1 fruit fly cellular context compared by ENCODE assay signal in the genomic region with DNA sequence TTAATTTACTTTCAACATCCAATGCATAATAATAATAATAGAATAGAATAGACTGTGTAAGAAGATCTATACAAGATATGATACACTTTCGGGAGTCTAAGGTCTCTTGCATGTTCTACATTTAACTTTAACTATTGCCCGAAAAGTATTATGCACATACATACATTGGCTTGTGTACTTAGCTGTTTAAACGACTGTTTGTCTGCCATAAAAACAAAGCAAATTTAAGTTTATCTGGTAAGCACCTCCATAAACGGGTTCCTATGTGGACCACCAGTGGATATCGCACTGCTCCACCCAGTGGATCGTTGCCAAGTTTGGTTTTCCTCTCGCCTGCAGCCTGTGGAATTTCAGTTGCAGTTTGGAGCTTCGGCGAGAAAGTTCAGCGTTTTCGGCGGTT.
TF ChIP-seq lines count a peak whose summit lies in the region.

No protein-coding gene starts in this region.

TF ChIP-seq in whole organism, embryonic, 481 proteins besides CTCF, POLR2A, EP300 and RAD21 (continued from another document and continues in another):
- peak; percentile 64 for TF ChIP-seq CG2875 (GFP tag; optimal IDR thresholded peaks at IDR 0.05; lab: Kevin White, UChicago)
- TF ChIP-seq CG4617 (GFP tag; optimal IDR thresholded peaks at IDR 0.05; lab: Kevin White, UChicago; ENCODE audit: borderline replicate concordance): no peak
- no peak for TF ChIP-seq CG4360 (GFP tag; IDR thresholded peaks at IDR 0.05; lab: Robert Waterston, UW)
- TF ChIP-seq CG15479 (GFP tag; optimal IDR thresholded peaks at IDR 0.05; lab: Kevin White, UChicago): no peak
- TF ChIP-seq Oaz (GFP tag; IDR thresholded peaks at IDR 0.05; lab: Robert Waterston, UW): no peak
- no peak for TF ChIP-seq CG3163 (GFP tag; optimal IDR thresholded peaks at IDR 0.05; lab: Kevin White, UChicago)
- TF ChIP-seq CG18619 (GFP tag; optimal IDR thresholded peaks at IDR 0.05; lab: Kevin White, UChicago): no peak
- no peak for TF ChIP-seq Hr51 (GFP tag; optimal IDR thresholded peaks at IDR 0.05; lab: Kevin White, UChicago)
- TF ChIP-seq Mrtf (GFP tag; IDR thresholded peaks at IDR 0.05; lab: Robert Waterston, UW): no peak
- no peak for TF ChIP-seq CG10366 (GFP tag; IDR thresholded peaks at IDR 0.05; lab: Robert Waterston, UW)
- TF ChIP-seq Elba2 (GFP tag; optimal IDR thresholded peaks at IDR 0.05; lab: Kevin White, UChicago): no peak
- TF ChIP-seq row (GFP tag; IDR thresholded peaks at IDR 0.05; lab: Robert Waterston, UW): no peak
- TF ChIP-seq Lim3 (GFP tag; IDR thresholded peaks at IDR 0.05; lab: Robert Waterston, UW): no peak
- no peak for TF ChIP-seq zf30C (GFP tag; optimal IDR thresholded peaks at IDR 0.05; lab: Kevin White, UChicago)
- no peak for TF ChIP-seq CkIIα-i1 (GFP tag; IDR thresholded peaks at IDR 0.05; lab: Robert Waterston, UW)
- no peak for TF ChIP-seq unc-4 (GFP tag; IDR thresholded peaks at IDR 0.05; lab: Robert Waterston, UW; ENCODE audit: partially characterized antibody)
- TF ChIP-seq MBD-R2 (GFP tag; IDR thresholded peaks at IDR 0.05; lab: Robert Waterston, UW): no peak
- TF ChIP-seq CG14050 (GFP tag; IDR thresholded peaks at IDR 0.05; lab: Robert Waterston, UW): no peak
- peak; percentile 0 for TF ChIP-seq B-H2 (GFP tag; optimal IDR thresholded peaks at IDR 0.05; lab: Kevin White, UChicago)
- TF ChIP-seq CG3995 (GFP tag; optimal IDR thresholded peaks at IDR 0.05; lab: Kevin White, UChicago): no peak
- TF ChIP-seq ara (GFP tag; IDR thresholded peaks at IDR 0.05; lab: Robert Waterston, UW): no peak
- no peak for TF ChIP-seq chif (GFP tag; optimal IDR thresholded peaks at IDR 0.05; lab: Kevin White, UChicago)
- no peak for TF ChIP-seq CG11398 (GFP tag; optimal IDR thresholded peaks at IDR 0.05; lab: Kevin White, UChicago)
- TF ChIP-seq CG12236 (GFP tag; optimal IDR thresholded peaks at IDR 0.05; lab: Kevin White, UChicago): no peak
- TF ChIP-seq aop (GFP tag; IDR thresholded peaks at IDR 0.05; lab: Robert Waterston, UW): no peak
- no peak for TF ChIP-seq Nf-YC (tag; optimal IDR thresholded peaks at IDR 0.05; lab: Kevin White, UChicago)
- no peak for TF ChIP-seq Doc3 (GFP tag; IDR thresholded peaks at IDR 0.05; lab: Robert Waterston, UW; ENCODE audit: partially characterized antibody)
- no peak for TF ChIP-seq fd102C (GFP tag; optimal IDR thresholded peaks at IDR 0.05; lab: Kevin White, UChicago)
- peak; percentile 59 for TF ChIP-seq CG3281 (GFP tag; optimal IDR thresholded peaks at IDR 0.05; lab: Kevin White, UChicago)
- TF ChIP-seq CG2129 (GFP tag; IDR thresholded peaks at IDR 0.05; lab: Robert Waterston, UW; ENCODE audit: partially characterized antibody): no peak
- no peak for TF ChIP-seq dm (GFP tag; optimal IDR thresholded peaks at IDR 0.05; lab: Kevin White, UChicago)
- no peak for TF ChIP-seq jumu (GFP tag; optimal IDR thresholded peaks at IDR 0.05; lab: Kevin White, UChicago)
- no peak for TF ChIP-seq nerfin-1 (tag; optimal IDR thresholded peaks at IDR 0.05; lab: Kevin White, UChicago)
- no peak for TF ChIP-seq dpn (GFP tag; optimal IDR thresholded peaks at IDR 0.05; lab: Kevin White, UChicago)
- no peak for TF ChIP-seq gce (GFP tag; IDR thresholded peaks at IDR 0.05; lab: Robert Waterston, UW)
- no peak for TF ChIP-seq CG18764 (GFP tag; optimal IDR thresholded peaks at IDR 0.05; lab: Kevin White, UChicago)
- TF ChIP-seq Dp (GFP tag; optimal IDR thresholded peaks at IDR 0.05; lab: Kevin White, UChicago): no peak
- TF ChIP-seq tx (GFP tag; optimal IDR thresholded peaks at IDR 0.05; lab: Kevin White, UChicago): no peak
- no peak for TF ChIP-seq Dfd (GFP tag; optimal IDR thresholded peaks at IDR 0.05; lab: Kevin White, UChicago)
- no peak for TF ChIP-seq sim (GFP tag; IDR thresholded peaks at IDR 0.05; lab: Robert Waterston, UW)
- TF ChIP-seq Pdp1 (GFP tag; optimal IDR thresholded peaks at IDR 0.05; lab: Kevin White, UChicago): no peak
- no peak for TF ChIP-seq CG14965 (GFP tag; optimal IDR thresholded peaks at IDR 0.05; lab: Kevin White, UChicago; ENCODE audit: borderline replicate concordance)
- no peak for TF ChIP-seq CG10462 (GFP tag; optimal IDR thresholded peaks at IDR 0.05; lab: Kevin White, UChicago)
- TF ChIP-seq CG9215 (GFP tag; IDR thresholded peaks at IDR 0.05; lab: Robert Waterston, UW): no peak
- no peak for TF ChIP-seq pita (GFP tag; optimal IDR thresholded peaks at IDR 0.05; lab: Kevin White, UChicago)
- TF ChIP-seq CG9817 (tag; optimal IDR thresholded peaks at IDR 0.05; lab: Kevin White, UChicago): peak; percentile 10
- TF ChIP-seq bigmax (GFP tag; optimal IDR thresholded peaks at IDR 0.05; lab: Kevin White, UChicago): no peak
- no peak for TF ChIP-seq CG15696 (tag; optimal IDR thresholded peaks at IDR 0.05; lab: Kevin White, UChicago)
- no peak for TF ChIP-seq Ada2b (GFP tag; IDR thresholded peaks at IDR 0.05; lab: Robert Waterston, UW)
- peak; percentile 71 for TF ChIP-seq CG12071 (GFP tag; optimal IDR thresholded peaks at IDR 0.05; lab: Kevin White, UChicago)
- no peak for TF ChIP-seq bowl (GFP tag; IDR thresholded peaks at IDR 0.05; lab: Robert Waterston, UW)
- TF ChIP-seq cas (GFP tag; IDR thresholded peaks at IDR 0.05; lab: Robert Waterston, UW): no peak
- peak; percentile 24 for TF ChIP-seq MTF-1 (GFP tag; optimal IDR thresholded peaks at IDR 0.05; lab: Kevin White, UChicago; ENCODE audit: borderline replicate concordance)
- no peak for TF ChIP-seq CG7963 (GFP tag; IDR thresholded peaks at IDR 0.05; lab: Robert Waterston, UW; ENCODE audit: partially characterized antibody)
- TF ChIP-seq CG11247 (GFP tag; IDR thresholded peaks at IDR 0.05; lab: Robert Waterston, UW): no peak
- no peak for TF ChIP-seq CG3065 (GFP tag; optimal IDR thresholded peaks at IDR 0.05; lab: Kevin White, UChicago)
- no peak for TF ChIP-seq Nf-YA (GFP tag; IDR thresholded peaks at IDR 0.05; lab: Robert Waterston, UW)
- peak; percentile 14 for TF ChIP-seq en (GFP tag; optimal IDR thresholded peaks at IDR 0.05; lab: Kevin White, UChicago)
- no peak for TF ChIP-seq peb (GFP tag; IDR thresholded peaks at IDR 0.05; lab: Robert Waterston, UW)
- peak; percentile 46 for TF ChIP-seq CG2678 (tag; optimal IDR thresholded peaks at IDR 0.05; lab: Kevin White, UChicago)
- TF ChIP-seq CG17385 (GFP tag; optimal IDR thresholded peaks at IDR 0.05; lab: Kevin White, UChicago): peak; percentile 14
- no peak for TF ChIP-seq CG4404 (GFP tag; IDR thresholded peaks at IDR 0.05; lab: Robert Waterston, UW)
- TF ChIP-seq gcm (GFP tag; optimal IDR thresholded peaks at IDR 0.05; lab: Kevin White, UChicago): no peak
- peak; percentile 8 for TF ChIP-seq HmgZ (tag; optimal IDR thresholded peaks at IDR 0.05; lab: Kevin White, UChicago)
- TF ChIP-seq CG2712 (tag; optimal IDR thresholded peaks at IDR 0.05; lab: Kevin White, UChicago): no peak
- no peak for TF ChIP-seq Dip2 (GFP tag; IDR thresholded peaks at IDR 0.05; lab: Robert Waterston, UW)
- 0 out of 2 replicates have a peak, but pooled peaks have one; percentile 6 for TF ChIP-seq HLH3B (GFP tag; IDR thresholded peaks at IDR 0.05; lab: Robert Waterston, UW)
- no peak for TF ChIP-seq ssp (GFP tag; IDR thresholded peaks at IDR 0.05; lab: Robert Waterston, UW)
- no peak for TF ChIP-seq sd (tag; optimal IDR thresholded peaks at IDR 0.05; lab: Kevin White, UChicago)
- no peak for TF ChIP-seq CG4730 (GFP tag; IDR thresholded peaks at IDR 0.05; lab: Robert Waterston, UW)
- no peak for TF ChIP-seq Optix (GFP tag; IDR thresholded peaks at IDR 0.05; lab: Robert Waterston, UW)
- TF ChIP-seq pan (optimal IDR thresholded peaks at IDR 0.05; lab: Kevin White, UChicago): no peak
- no peak for TF ChIP-seq pan (GFP tag; optimal IDR thresholded peaks at IDR 0.05 in 1 of 2, IDR thresholded peaks at IDR 0.05 in 1 of 2)
- TF ChIP-seq CG6272 (GFP tag; IDR thresholded peaks at IDR 0.05; lab: Robert Waterston, UW): no peak
- no peak for TF ChIP-seq Hand (GFP tag; optimal IDR thresholded peaks at IDR 0.05; lab: Kevin White, UChicago)
- TF ChIP-seq CG1602 (GFP tag; optimal IDR thresholded peaks at IDR 0.05; lab: Kevin White, UChicago): no peak
- TF ChIP-seq bab2 (GFP tag; optimal IDR thresholded peaks at IDR 0.05; lab: Kevin White, UChicago): no peak
- TF ChIP-seq pzg (GFP tag; optimal IDR thresholded peaks at IDR 0.05; lab: Kevin White, UChicago): no peak
- TF ChIP-seq CG6175 (GFP tag; IDR thresholded peaks at IDR 0.05; lab: Robert Waterston, UW): no peak
- TF ChIP-seq zfh2 (GFP tag; optimal IDR thresholded peaks at IDR 0.05; lab: Kevin White, UChicago): no peak
- TF ChIP-seq ab (GFP tag; optimal IDR thresholded peaks at IDR 0.05; lab: Kevin White, UChicago): no peak
- TF ChIP-seq CG7372 (GFP tag; IDR thresholded peaks at IDR 0.05; lab: Robert Waterston, UW): no peak
- no peak for TF ChIP-seq tna (GFP tag; IDR thresholded peaks at IDR 0.05; lab: Robert Waterston, UW; ENCODE audit: partially characterized antibody)
- peak; percentile 63 for TF ChIP-seq Vsx1 (GFP tag; optimal IDR thresholded peaks at IDR 0.05; lab: Kevin White, UChicago)
- TF ChIP-seq CrebB (tag; optimal IDR thresholded peaks at IDR 0.05; lab: Kevin White, UChicago): peak; percentile 47
- no peak for TF ChIP-seq slbo (GFP tag; IDR thresholded peaks at IDR 0.05; lab: Robert Waterston, UW)
- no peak for TF ChIP-seq crol (GFP tag; IDR thresholded peaks at IDR 0.05; lab: Robert Waterston, UW)
- no peak for TF ChIP-seq CG9437 (GFP tag; optimal IDR thresholded peaks at IDR 0.05; lab: Kevin White, UChicago)
- no peak for TF ChIP-seq Dbx (GFP tag; IDR thresholded peaks at IDR 0.05; lab: Robert Waterston, UW)
- TF ChIP-seq CG31365 (tag; optimal IDR thresholded peaks at IDR 0.05; lab: Kevin White, UChicago): peak; percentile 30
- no peak for TF ChIP-seq CG7928 (GFP tag; optimal IDR thresholded peaks at IDR 0.05; lab: Kevin White, UChicago)
- no peak for TF ChIP-seq CG8924 (tag; optimal IDR thresholded peaks at IDR 0.05; lab: Kevin White, UChicago)
- no peak for TF ChIP-seq Atf6 (GFP tag; IDR thresholded peaks at IDR 0.05; lab: Robert Waterston, UW)
- peak; percentile 76 for TF ChIP-seq wek (GFP tag; optimal IDR thresholded peaks at IDR 0.05; lab: Kevin White, UChicago)
- TF ChIP-seq rib (GFP tag; IDR thresholded peaks at IDR 0.05; lab: Robert Waterston, UW): no peak
- TF ChIP-seq pnt (GFP tag; optimal IDR thresholded peaks at IDR 0.05; lab: Kevin White, UChicago): no peak
- no peak for TF ChIP-seq nerfin-2 (GFP tag; IDR thresholded peaks at IDR 0.05; lab: Robert Waterston, UW; ENCODE audit: partially characterized antibody)
- TF ChIP-seq cwo (GFP tag; optimal IDR thresholded peaks at IDR 0.05; lab: Kevin White, UChicago): no peak
- TF ChIP-seq ttk (GFP tag; IDR thresholded peaks at IDR 0.05; lab: Robert Waterston, UW): no peak
- no peak for TF ChIP-seq Hr3 (GFP tag; optimal IDR thresholded peaks at IDR 0.05; lab: Kevin White, UChicago)
- TF ChIP-seq YL-1 (GFP tag; optimal IDR thresholded peaks at IDR 0.05; lab: Kevin White, UChicago): no peak
- TF ChIP-seq Side (GFP tag; optimal IDR thresholded peaks at IDR 0.05; lab: Kevin White, UChicago): peak; percentile 3
- TF ChIP-seq Ravus (GFP tag; IDR thresholded peaks at IDR 0.05; lab: Robert Waterston, UW): no peak
- TF ChIP-seq slou (GFP tag; optimal IDR thresholded peaks at IDR 0.05; lab: Kevin White, UChicago): no peak
- no peak for TF ChIP-seq ci (GFP tag; IDR thresholded peaks at IDR 0.05; lab: Robert Waterston, UW)
- no peak for TF ChIP-seq D19B (GFP tag; optimal IDR thresholded peaks at IDR 0.05; lab: Kevin White, UChicago)
- no peak for TF ChIP-seq Hr78 (GFP tag; optimal IDR thresholded peaks at IDR 0.05; lab: Kevin White, UChicago)
- TF ChIP-seq Dip3 (GFP tag; optimal IDR thresholded peaks at IDR 0.05; lab: Kevin White, UChicago): no peak
- no peak for TF ChIP-seq CG32767 (GFP tag; IDR thresholded peaks at IDR 0.05; lab: Robert Waterston, UW)
- peak; percentile 49 for TF ChIP-seq CG6813 (GFP tag; optimal IDR thresholded peaks at IDR 0.05; lab: Kevin White, UChicago)
- TF ChIP-seq yki (optimal IDR thresholded peaks at IDR 0.05; lab: Kevin White, UChicago): no peak
- no peak for TF ChIP-seq CG14441 (GFP tag; IDR thresholded peaks at IDR 0.05; lab: Robert Waterston, UW)
- no peak for TF ChIP-seq Ptx1 (GFP tag; IDR thresholded peaks at IDR 0.05; lab: Robert Waterston, UW)
- TF ChIP-seq dysf (GFP tag; IDR thresholded peaks at IDR 0.05; lab: Robert Waterston, UW): no peak
- TF ChIP-seq crp (GFP tag; optimal IDR thresholded peaks at IDR 0.05; lab: Kevin White, UChicago): no peak
- TF ChIP-seq btn (GFP tag; optimal IDR thresholded peaks at IDR 0.05; lab: Kevin White, UChicago): no peak
- TF ChIP-seq Trl (optimal IDR thresholded peaks at IDR 0.05; lab: Kevin White, UChicago): no peak
- peak; percentile 19 for TF ChIP-seq Trl (GFP tag; optimal IDR thresholded peaks at IDR 0.05; lab: Kevin White, UChicago)
- TF ChIP-seq CG12299 (tag; optimal IDR thresholded peaks at IDR 0.05; lab: Kevin White, UChicago): peak; percentile 29
- TF ChIP-seq grn (GFP tag; optimal IDR thresholded peaks at IDR 0.05; lab: Kevin White, UChicago): no peak
- TF ChIP-seq CG1647 (GFP tag; optimal IDR thresholded peaks at IDR 0.05; lab: Kevin White, UChicago): no peak
- TF ChIP-seq CG12219 (GFP tag; optimal IDR thresholded peaks at IDR 0.05; lab: Kevin White, UChicago): peak; percentile 8
- no peak for TF ChIP-seq Lpt (GFP tag; optimal IDR thresholded peaks at IDR 0.05; lab: Kevin White, UChicago)
- peak; percentile 16 for TF ChIP-seq odd (GFP tag; optimal IDR thresholded peaks at IDR 0.05; lab: Kevin White, UChicago)
- TF ChIP-seq CG11696 (GFP tag; IDR thresholded peaks at IDR 0.05; lab: Robert Waterston, UW): no peak
- TF ChIP-seq hbn (GFP tag; IDR thresholded peaks at IDR 0.05; lab: Robert Waterston, UW; ENCODE audit: partially characterized antibody): no peak
- no peak for TF ChIP-seq Mad (GFP tag; optimal IDR thresholded peaks at IDR 0.05; lab: Kevin White, UChicago)
- TF ChIP-seq CG2116 (GFP tag; optimal IDR thresholded peaks at IDR 0.05; lab: Kevin White, UChicago): no peak
- no peak for TF ChIP-seq sob (GFP tag; IDR thresholded peaks at IDR 0.05; lab: Robert Waterston, UW)
- no peak for TF ChIP-seq sqz (GFP tag; optimal IDR thresholded peaks at IDR 0.05; lab: Kevin White, UChicago)
- no peak for TF ChIP-seq ash1 (GFP tag; optimal IDR thresholded peaks at IDR 0.05; lab: Kevin White, UChicago)
- no peak for TF ChIP-seq esg (GFP tag; conservative IDR thresholded peaks at IDR 0.05; lab: Robert Waterston, UW)
- TF ChIP-seq pfk (GFP tag; optimal IDR thresholded peaks at IDR 0.05; lab: Kevin White, UChicago): no peak
- no peak for TF ChIP-seq CG30431 (GFP tag; optimal IDR thresholded peaks at IDR 0.05; lab: Kevin White, UChicago)
- TF ChIP-seq zen2 (GFP tag; IDR thresholded peaks at IDR 0.05; lab: Robert Waterston, UW; ENCODE audit: partially characterized antibody): no peak
